Worm (Caenorhabditis elegans): ENCODE results near the gene mics-1.

- no peak for TF ChIP-seq nhr-76 (tag; optimal IDR thresholded peaks at IDR 0.05)
- no peak for TF ChIP-seq aly-2 (tag; optimal IDR thresholded peaks at IDR 0.05)
- no peak for TF ChIP-seq nhr-19 (GFP tag; conservative IDR thresholded peaks at IDR 0.05)
- no peak for TF ChIP-seq irx-1 (tag; optimal IDR thresholded peaks at IDR 0.05)
- TF ChIP-seq lsy-2 (tag; optimal IDR thresholded peaks at IDR 0.05): no peak
- TF ChIP-seq lin-39 (tag; optimal IDR thresholded peaks at IDR 0.05): no peak
- TF ChIP-seq lin-13 (GFP tag; optimal IDR thresholded peaks at IDR 0.05): no peak
- TF ChIP-seq mdl-1 (tag; optimal IDR thresholded peaks at IDR 0.05): no peak
- no peak for TF ChIP-seq unc-62 (GFP tag; optimal IDR thresholded peaks at IDR 0.05)
- TF ChIP-seq C04F5.9 (tag; optimal IDR thresholded peaks at IDR 0.05): no peak
- TF ChIP-seq fkh-10 (GFP tag; optimal IDR thresholded peaks at IDR 0.05): no peak
- no peak for TF ChIP-seq nhr-84 (tag; optimal IDR thresholded peaks at IDR 0.05)
- TF ChIP-seq nhr-237 (tag; optimal IDR thresholded peaks at IDR 0.05): no peak
- TF ChIP-seq C16A3.4 (tag; optimal IDR thresholded peaks at IDR 0.05): no peak
These were observed 20.6 kb upstream of the mics-1 start, which contains the start of gene scpl-4 for ce11 chrV:10598670-10599154.

Measured in whole organism, L1 larva.